Worm (Caenorhabditis elegans) whole organism, L4 larva: ENCODE measurements around the gene K11H12.5.

Source experiments
- F37D6.2 ChIP-seq: sonication (generic microtip); optimal IDR thresholded peaks from 2 replicates; lab custom pipeline; 2016; ENCODE audit warnings: mild to moderate bottlenecking, missing genetic modification characterization, missing compliant biosample characterization
- F44E2.7 ChIP-seq: fragments of 200-800 bp; sonication (Bioruptor generic); IDR thresholded peaks from 2 replicates; pipeline ENCODE4 v2.1.2; 2022; ENCODE audit warnings: missing genetic modification characterization, missing compliant biosample characterization
- F49E8.2 ChIP-seq: sonication (generic microtip); optimal IDR thresholded peaks from 2 replicates; lab custom pipeline; 2016; ENCODE audit warnings: missing compliant biosample characterization, mild to moderate bottlenecking, missing genetic modification characterization, borderline replicate concordance
- Y48G9A.11 ChIP-seq: fragments of 200-800 bp; sonication (Bioruptor generic); IDR thresholded peaks from 2 replicates; pipeline ENCODE4 v1.3.6; 2022; ENCODE audit warnings: missing genetic modification reagents, missing genetic modification characterization, missing compliant biosample characterization
- aha-1 ChIP-seq: fragments of 150-350 bp; peaks from one replicate; lab custom pipeline; 2014; ENCODE audit warnings: missing biosample characterization, missing genetic modification characterization
- aly-2 ChIP-seq: sonication (generic microtip); optimal IDR thresholded peaks from 2 replicates; lab custom pipeline; 2018; ENCODE audit warnings: missing biosample characterization, missing genetic modification characterization
- ceh-28 ChIP-seq: fragments of 150-350 bp; optimal IDR thresholded peaks from 2 replicates; lab custom pipeline; 2014; ENCODE audit warnings: missing biosample characterization, missing genetic modification reagents, missing genetic modification characterization
- ceh-32 ChIP-seq: sonication (generic microtip); optimal IDR thresholded peaks from 2 replicates; lab custom pipeline; 2016; ENCODE audit warnings: mild to moderate bottlenecking, missing genetic modification characterization, missing compliant biosample characterization; ENCODE audit not compliant: poor library complexity
- daf-16 ChIP-seq, 3 experiments: sonication (generic microtip); optimal IDR thresholded peaks; 2 replicates each; lab custom pipeline; 2016 to 2017; ENCODE audit warnings: missing genetic modification characterization in 3 of 3, missing genetic modification reagents in 3 of 3, mild to moderate bottlenecking in 2 of 3, missing compliant biosample characterization in 2 of 3, missing biosample characterization in 1 of 3, moderate library complexity in 1 of 3
- dmd-6 ChIP-seq: fragments of 200-800 bp; sonication (Bioruptor generic); IDR thresholded peaks from 2 replicates; pipeline ENCODE4 v1.3.6; 2022; ENCODE audit warnings: missing genetic modification reagents, missing genetic modification characterization, missing compliant biosample characterization
- dmd-8 ChIP-seq: fragments of 200-800 bp; sonication (Bioruptor generic); IDR thresholded peaks from 2 replicates; pipeline ENCODE4 v1.3.6; 2022; ENCODE audit warnings: missing genetic modification characterization, missing compliant biosample characterization
- dpl-1 ChIP-seq: fragments of 150-350 bp; optimal IDR thresholded peaks from 2 replicates; lab custom pipeline; 2014; ENCODE audit warnings: missing biosample characterization, missing genetic modification reagents, missing genetic modification characterization
- dve-1 ChIP-seq: sonication (generic microtip); optimal IDR thresholded peaks from 2 replicates; lab custom pipeline; 2017; ENCODE audit warnings: antibody characterized with exemption, mild to moderate bottlenecking, missing genetic modification characterization, missing compliant biosample characterization; ENCODE audit not compliant: insufficient read depth
- fkh-10 ChIP-seq: fragments of 150-350 bp; optimal IDR thresholded peaks from 2 replicates; lab custom pipeline; 2014; ENCODE audit warnings: missing biosample characterization, missing genetic modification reagents, missing genetic modification characterization
- hif-1 ChIP-seq, 2 experiments: sonication (generic microtip); optimal IDR thresholded peaks; 2 replicates each; lab custom pipeline; 2016 to 2017; ENCODE audit warnings: missing compliant biosample characterization in 2 of 2, missing genetic modification characterization in 2 of 2, missing genetic modification reagents in 2 of 2, missing genotype in 2 of 2, mild to moderate bottlenecking in 1 of 2
- hlh-30 ChIP-seq: sonication (generic microtip); optimal IDR thresholded peaks from 2 replicates; lab custom pipeline; 2017; ENCODE audit warnings: antibody characterized with exemption, mild to moderate bottlenecking, missing genetic modification characterization, missing compliant biosample characterization; ENCODE audit not compliant: insufficient read depth
- hmg-1.1 ChIP-seq: fragments of 200-800 bp; sonication (Bioruptor generic); IDR thresholded peaks from 2 replicates; pipeline ENCODE4 v1.3.6; 2022; ENCODE audit warnings: missing genetic modification reagents, missing genetic modification characterization, missing compliant biosample characterization
- lim-7 ChIP-seq: fragments of 200-800 bp; sonication (Bioruptor generic); IDR thresholded peaks from 2 replicates; pipeline ENCODE4 v1.3.6; 2022; ENCODE audit warnings: missing genetic modification characterization, missing compliant biosample characterization
- lin-1 ChIP-seq: fragments of 200-800 bp; sonication (Bioruptor generic); IDR thresholded peaks from 2 replicates; pipeline ENCODE4 v1.3.6; 2022; ENCODE audit warnings: missing genetic modification reagents, missing genetic modification characterization, missing compliant biosample characterization
- lin-13 ChIP-seq: fragments of 150-350 bp; optimal IDR thresholded peaks from 2 replicates; lab custom pipeline; 2014; ENCODE audit warnings: missing biosample characterization, missing genetic modification reagents, missing genetic modification characterization
- mxl-2 ChIP-seq: fragments of 200-800 bp; sonication (Bioruptor generic); conservative IDR thresholded peaks from 2 replicates; pipeline ENCODE4 v1.3.6; 2022; ENCODE audit warnings: missing genetic modification reagents, missing genetic modification characterization, missing compliant biosample characterization
- nhr-11 ChIP-seq: fragments of 150-350 bp; optimal IDR thresholded peaks from 2 replicates; lab custom pipeline; 2014; ENCODE audit warnings: missing biosample characterization, missing genetic modification characterization
- nhr-28 ChIP-seq: fragments of 150-350 bp; optimal IDR thresholded peaks from 2 replicates; lab custom pipeline; 2014; ENCODE audit warnings: missing biosample characterization, missing genetic modification characterization
- nhr-41 ChIP-seq: fragments of 200-800 bp; sonication (Bioruptor generic); IDR thresholded peaks from 2 replicates; pipeline ENCODE4 v1.3.6; 2022; ENCODE audit warnings: missing genetic modification reagents, missing genetic modification characterization, missing compliant biosample characterization
- nhr-42 ChIP-seq: fragments of 200-800 bp; sonication (Bioruptor generic); IDR thresholded peaks from 2 replicates; pipeline ENCODE4 v1.3.6; 2022; ENCODE audit warnings: missing genetic modification characterization, missing compliant biosample characterization
- nhr-48 ChIP-seq: sonication (generic microtip); optimal IDR thresholded peaks from 2 replicates; lab custom pipeline; 2016; ENCODE audit warnings: mild to moderate bottlenecking, missing genetic modification characterization, missing compliant biosample characterization
- pha-4 ChIP-seq, 2 experiments: fragments of 150-350 bp in 1 of 2; fragments of 200-800 bp in 1 of 2; sonication (Bioruptor generic) in 1 of 2; IDR thresholded peaks in 1 of 2; optimal IDR thresholded peaks in 1 of 2; 2 replicates each; pipeline versions ENCODE4 v1.3.6 to Lab custom; 2014 to 2022; ENCODE audit warnings: missing genetic modification characterization in 2 of 2, missing genetic modification reagents in 2 of 2, missing biosample characterization in 1 of 2, missing compliant biosample characterization in 1 of 2
- rbr-2 ChIP-seq: sonication (generic microtip); optimal IDR thresholded peaks from 2 replicates; lab custom pipeline; 2016; ENCODE audit warnings: missing genotype, missing genetic modification characterization, missing compliant biosample characterization
- sdz-12 ChIP-seq: fragments of 200-800 bp; sonication (Bioruptor generic); optimal IDR thresholded peaks from 2 replicates; lab custom pipeline; 2018; ENCODE audit warnings: mild to moderate bottlenecking, missing genetic modification characterization, missing compliant biosample characterization
- set-16 ChIP-seq: fragments of 200-800 bp; sonication (Bioruptor generic); IDR thresholded peaks from 2 replicates; pipeline ENCODE4 v1.3.6; 2022; ENCODE audit warnings: missing genetic modification reagents, missing genetic modification characterization, missing compliant biosample characterization
- snpc-4 ChIP-seq: fragments of 150-350 bp; optimal IDR thresholded peaks from 2 replicates; lab custom pipeline; 2014; ENCODE audit warnings: missing biosample characterization, missing genetic modification characterization
- unc-39 ChIP-seq: sonication (generic microtip); optimal IDR thresholded peaks from 2 replicates; lab custom pipeline; 2017; ENCODE audit warnings: missing biosample characterization, missing genetic modification characterization
- unc-62 ChIP-seq, 3 experiments: fragments of 150-350 bp in 1 of 3; sonication (generic microtip); optimal IDR thresholded peaks in 2 of 3; peaks in 1 of 3; 1 replicate in 1 of 3; 2 replicates in 2 of 3; lab custom pipeline; 2014 to 2017; ENCODE audit warnings: missing biosample characterization in 3 of 3, missing genetic modification characterization in 3 of 3, missing genetic modification reagents in 3 of 3, missing genotype in 1 of 3
- zfp-3 ChIP-seq: fragments of 200-800 bp; sonication (Bioruptor generic); conservative IDR thresholded peaks from 2 replicates; pipeline ENCODE4 v1.3.6; 2022; ENCODE audit warnings: missing genetic modification reagents, missing genetic modification characterization, missing compliant biosample characterization
- ztf-11 ChIP-seq: fragments of 150-350 bp; optimal IDR thresholded peaks from 2 replicates; lab custom pipeline; 2014; ENCODE audit warnings: missing biosample characterization, missing genetic modification characterization

The K11H12.5 gene

DNA sequence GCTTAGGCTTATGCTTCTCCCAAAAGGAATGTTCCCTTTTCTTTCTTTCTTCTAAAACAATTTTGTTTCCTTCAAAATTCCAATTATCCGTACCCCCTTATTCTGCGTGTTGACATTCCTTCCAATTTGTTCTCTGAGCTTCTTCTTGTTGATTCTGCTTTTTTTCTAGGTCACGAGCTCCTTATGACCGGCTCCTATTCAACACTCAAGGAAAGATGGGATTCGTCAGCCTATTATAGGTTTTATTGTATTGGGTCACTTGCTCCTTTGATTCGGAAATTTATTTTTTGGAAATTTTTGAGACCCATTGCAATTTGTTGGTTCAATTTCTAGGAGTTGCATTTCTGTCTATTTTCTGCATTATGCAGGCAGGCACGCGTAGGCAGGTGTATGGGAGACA lies 37.2 kb upstream of the K11H12.5 start:
- no peak for TF ChIP-seq lin-1 (GFP tag; lab: Robert Waterston, UW)
- TF ChIP-seq unc-62 (GFP tag; optimal IDR thresholded peaks at IDR 0.05 in 1 of 2; lab: Kevin White, UChicago), result peak in 1 of 2 experiments; percentile 42
- no peak for TF ChIP-seq unc-62 (tag; optimal IDR thresholded peaks at IDR 0.05; lab: Kevin White, UChicago)
- TF ChIP-seq ceh-32 (tag; lab: Kevin White, UChicago), result no peak
- no peak for TF ChIP-seq unc-39 (tag; lab: Kevin White, UChicago)
- no peak for TF ChIP-seq hif-1 (tag; optimal IDR thresholded peaks at IDR 0.05; lab: Kevin White, UChicago)
- TF ChIP-seq lin-13 (GFP tag; lab: Kevin White, UChicago), result no peak
- TF ChIP-seq hlh-30, result no peak
- peak; percentile 72 for TF ChIP-seq aha-1 (tag; lab: Kevin White, UChicago)
- TF ChIP-seq dmd-6 (GFP tag; lab: Robert Waterston, UW), result no peak
- no peak for TF ChIP-seq nhr-28 (tag; lab: Kevin White, UChicago)
- TF ChIP-seq pha-4 (GFP tag; IDR thresholded peaks at IDR 0.05; lab: Robert Waterston, UW), result no peak
- TF ChIP-seq pha-4 (tag; optimal IDR thresholded peaks at IDR 0.05; lab: Kevin White, UChicago), result no peak
- no peak for TF ChIP-seq nhr-41 (GFP tag; lab: Robert Waterston, UW)
- no peak for TF ChIP-seq daf-16 (GFP tag; optimal IDR thresholded peaks at IDR 0.05; lab: Kevin White, UChicago)
- TF ChIP-seq daf-16 (tag; optimal IDR thresholded peaks at IDR 0.05; lab: Kevin White, UChicago), result no peak

DNA sequence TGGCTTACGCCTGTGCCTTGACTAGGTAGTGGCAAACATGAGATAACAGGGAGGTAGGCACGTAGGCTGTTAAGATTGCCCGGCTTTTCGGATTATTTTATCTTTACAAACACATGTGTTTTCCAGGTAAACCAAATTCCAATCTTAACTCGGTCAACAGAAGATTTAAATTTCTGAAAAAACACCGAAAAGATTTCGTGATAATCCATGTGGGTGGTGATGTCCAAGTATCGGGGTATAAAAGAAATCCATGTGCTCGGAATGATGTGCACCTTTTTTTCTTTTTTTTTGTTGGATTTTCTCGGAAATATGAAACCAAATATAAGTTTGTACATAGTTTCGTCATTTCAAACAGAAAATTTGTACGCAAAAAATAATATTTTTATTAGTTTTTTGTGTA lies 32.9 kb upstream of the K11H12.5 start:
- TF ChIP-seq rbr-2 (tag; lab: Kevin White, UChicago) (no peak), snpc-4 (no peak), mxl-2 (GFP tag; lab: Robert Waterston, UW) (no peak), set-16 (GFP tag; lab: Robert Waterston, UW) (no peak)

DNA sequence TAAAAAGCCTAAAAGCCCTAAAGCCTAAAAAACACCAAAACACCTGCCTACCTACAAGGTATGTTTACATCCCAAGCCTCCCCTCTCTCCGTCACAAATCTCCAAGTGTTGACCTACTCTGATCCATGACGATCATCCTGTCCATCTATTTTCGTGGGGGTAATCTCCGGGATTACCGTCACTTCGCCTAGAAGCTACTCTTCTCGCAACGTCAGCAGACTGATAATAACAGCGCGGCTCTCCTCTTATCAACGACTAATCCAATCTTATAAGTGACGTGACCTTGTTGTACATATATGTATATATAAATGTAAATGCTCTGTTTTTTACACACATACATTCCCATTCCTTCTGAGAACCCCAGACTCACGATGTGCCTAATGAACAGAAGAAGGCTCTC lies 28.0 kb upstream of the K11H12.5 start:
- TF ChIP-seq nhr-48 (no peak), zfp-3 (GFP tag; lab: Robert Waterston, UW) (no peak), hmg-1.1 (GFP tag; lab: Robert Waterston, UW) (no peak), dmd-8 (GFP tag; lab: Robert Waterston, UW) (no peak), fkh-10 (GFP tag; lab: Kevin White, UChicago) (no peak), lim-7 (GFP tag; lab: Robert Waterston, UW) (no peak), nhr-11 (tag; lab: Kevin White, UChicago) (no peak), ztf-11 (tag; lab: Kevin White, UChicago) (no peak), Y48G9A.11 (GFP tag; lab: Robert Waterston, UW) (no peak), sdz-12 (GFP tag; lab: Kevin White, UChicago) (no peak), rbr-2 (tag; lab: Kevin White, UChicago) (no peak), nhr-28 (tag; lab: Kevin White, UChicago) (no peak)
- TF ChIP-seq, all 104 proteins: peak for 0

DNA sequence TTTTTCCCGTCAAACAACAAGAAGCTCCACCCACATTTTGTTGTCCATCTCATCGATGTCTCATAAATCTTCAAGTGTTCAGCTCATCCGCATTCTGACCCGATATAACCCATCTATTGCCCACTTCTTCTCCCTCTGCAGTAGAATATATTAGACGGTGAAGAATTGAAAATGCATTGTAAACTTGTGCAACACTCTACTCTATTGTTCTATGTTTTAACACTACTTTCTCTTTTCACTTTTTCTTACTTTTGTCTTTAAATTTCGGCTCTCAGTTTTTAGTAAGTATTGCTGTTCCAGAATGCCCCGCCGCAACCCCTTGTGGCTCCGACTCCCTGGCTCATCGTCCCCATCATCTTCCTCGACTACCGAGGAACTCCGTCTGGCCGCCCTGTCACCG lies 27.0 kb upstream of the K11H12.5 start, which contains the start of gene K11H12.9:
Gene K11H12.9 (plus strand): TSS at position 301 of the 400 bp plus-strand sequence.
- no peak for TF ChIP-seq F49E8.2
- no peak for TF ChIP-seq dpl-1 (GFP tag; lab: Kevin White, UChicago)
- TF ChIP-seq fkh-10 (GFP tag; lab: Kevin White, UChicago), result no peak
- no peak for TF ChIP-seq nhr-42 (GFP tag; lab: Robert Waterston, UW)
- TF ChIP-seq F44E2.7 (GFP tag; lab: Robert Waterston, UW), result no peak
- TF ChIP-seq aly-2 (tag; lab: Kevin White, UChicago), result no peak
- TF ChIP-seq dve-1, result no peak
- no peak for TF ChIP-seq F37D6.2
- TF ChIP-seq mxl-2 (GFP tag; lab: Robert Waterston, UW), result no peak
- TF ChIP-seq nhr-11 (tag; lab: Kevin White, UChicago), result no peak
- TF ChIP-seq ceh-28, result no peak
